Worm (Caenorhabditis elegans): Measurements from ENCODE around the gene srx-73.

DNA sequence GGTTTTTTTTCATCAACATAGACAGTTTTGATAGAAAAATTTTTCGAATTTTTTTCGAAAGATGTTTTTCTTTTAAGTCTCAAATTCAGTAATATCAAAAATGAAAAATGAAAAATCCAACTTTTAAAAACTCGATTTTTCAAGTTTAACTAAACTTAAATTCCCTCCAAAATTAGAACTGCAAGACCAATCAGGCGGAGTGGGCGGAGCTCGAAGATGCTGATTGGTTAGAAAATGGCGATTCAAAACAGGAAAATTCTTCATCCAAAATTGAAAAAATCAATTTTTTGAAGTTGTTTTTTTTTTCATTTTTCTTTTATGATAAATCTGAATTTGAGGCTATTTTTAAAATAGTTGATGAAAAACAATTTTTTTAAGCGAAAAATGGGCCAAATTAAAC lies 40.8 kb downstream of the srx-73 start:
- TF ChIP-seq tab-1 (GFP tag; IDR thresholded peaks at IDR 0.05), result no peak
- TF ChIP-seq flt-1 (GFP tag; IDR thresholded peaks at IDR 0.05), result no peak
- TF ChIP-seq ztf-23 (GFP tag; IDR thresholded peaks at IDR 0.05), result no peak
- TF ChIP-seq ref-1 (GFP tag; conservative IDR thresholded peaks at IDR 0.05), result no peak
- TF ChIP-seq med-1 (GFP tag; optimal IDR thresholded peaks at IDR 0.05; ENCODE audit: insufficient read depth), result no peak
- TF ChIP-seq ztf-29 (GFP tag; IDR thresholded peaks at IDR 0.05), result no peak
- no peak for TF ChIP-seq cog-1 (tag; optimal IDR thresholded peaks at IDR 0.05)
- TF ChIP-seq klf-2 (GFP tag; conservative IDR thresholded peaks at IDR 0.05), result no peak
- no peak for TF ChIP-seq T22C8.4 (GFP tag; IDR thresholded peaks at IDR 0.05)
